Fruit fly (Drosophila melanogaster): ENCODE data around the gene VhaM9.7-d.

DNA sequence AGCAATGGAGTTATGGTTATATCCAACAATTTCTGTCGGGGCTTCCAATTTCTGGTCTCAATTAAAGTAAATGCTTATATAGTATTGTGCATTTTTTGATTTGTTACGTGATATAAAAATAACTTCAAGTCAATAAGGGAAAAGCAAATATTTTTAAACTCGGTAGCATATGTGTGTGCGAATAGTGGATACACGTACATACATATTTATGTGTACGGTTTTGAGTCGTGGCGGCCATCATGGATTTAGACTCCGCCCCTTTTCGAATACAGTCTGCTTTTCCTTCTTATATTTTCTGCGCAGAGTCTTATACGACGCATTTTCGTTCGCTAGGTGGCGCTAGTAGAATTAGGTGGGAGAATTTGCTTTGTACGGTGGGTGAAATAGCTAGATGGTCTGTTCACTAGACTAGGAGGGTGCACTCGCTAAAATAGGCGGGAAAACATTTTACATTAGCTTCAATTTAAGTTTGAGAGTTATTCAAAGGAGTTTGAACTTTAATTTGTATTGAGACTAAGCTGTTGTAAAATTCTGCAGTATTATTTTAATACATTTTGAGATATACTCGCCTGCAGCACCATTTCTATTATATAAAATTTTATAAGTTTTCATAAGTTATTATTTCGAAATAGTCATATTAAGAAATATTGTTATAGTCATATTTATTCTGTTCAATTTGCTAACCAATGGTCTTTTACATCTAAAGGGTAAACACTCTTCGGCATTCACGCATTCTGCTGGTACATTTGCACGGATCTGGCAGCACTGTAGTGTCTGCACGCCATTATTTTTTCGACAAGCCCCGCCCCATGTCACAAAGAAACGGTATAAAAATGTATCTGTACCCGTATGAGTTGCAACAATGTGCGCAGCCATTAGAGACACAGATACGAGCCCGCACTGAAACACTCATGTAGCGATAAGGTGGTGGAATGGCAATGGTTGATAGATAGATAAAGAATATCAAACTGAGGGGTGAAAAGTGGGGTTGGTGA is 5.3 kb upstream of the VhaM9.7-d start:
- TF ChIP-seq CG10631 (GFP tag; optimal IDR thresholded peaks at IDR 0.05) (peak; percentile 57), CG6808 (GFP tag; optimal IDR thresholded peaks at IDR 0.05) (peak; percentile 22)
